Worm (Caenorhabditis elegans) whole organism, young adult: ENCODE data around the gene srh-111.

Experiments used
- Y95B8A.8 ChIP-seq: fragments of 200-800 bp; sonication (Bioruptor generic); IDR thresholded peaks from 2 replicates; pipeline ENCODE4 v1.3.6; 2022; ENCODE audit warnings: missing genetic modification reagents, missing genetic modification characterization, missing compliant biosample characterization
- ceh-100 ChIP-seq: fragments of 200-800 bp; sonication (Bioruptor generic); IDR thresholded peaks from 2 replicates; pipeline ENCODE4 v1.3.6; 2022; ENCODE audit warnings: missing genetic modification reagents, missing genetic modification characterization, missing compliant biosample characterization
- lin-35 ChIP-seq, 3 experiments: fragments of 150-350 bp in 2 of 3; sonication (generic microtip) in 1 of 3; optimal IDR thresholded peaks; 2 replicates each; lab custom pipeline; 2014 to 2018; ENCODE audit warnings: missing biosample characterization in 3 of 3, missing genetic modification characterization in 3 of 3, missing genetic modification reagents in 3 of 3
- snpc-4 ChIP-seq, 5 experiments: fragments of 150-350 bp in 1 of 5; sonication (generic microtip) in 4 of 5; optimal IDR thresholded peaks; 2 replicates each; lab custom pipeline; 2014 to 2018; ENCODE audit warnings: missing genetic modification characterization in 5 of 5, missing biosample characterization in 3 of 5, antibody characterized with exemption in 2 of 5, mild to moderate bottlenecking in 2 of 5, missing compliant biosample characterization in 2 of 5, missing genotype in 2 of 5, moderate library complexity in 2 of 5, missing genetic modification reagents in 1 of 5
- xnd-1 ChIP-seq: sonication (generic microtip); optimal IDR thresholded peaks from 2 replicates; lab custom pipeline; 2016; ENCODE audit warnings: missing genotype, missing genetic modification reagents, missing genetic modification characterization, missing compliant biosample characterization

DNA sequence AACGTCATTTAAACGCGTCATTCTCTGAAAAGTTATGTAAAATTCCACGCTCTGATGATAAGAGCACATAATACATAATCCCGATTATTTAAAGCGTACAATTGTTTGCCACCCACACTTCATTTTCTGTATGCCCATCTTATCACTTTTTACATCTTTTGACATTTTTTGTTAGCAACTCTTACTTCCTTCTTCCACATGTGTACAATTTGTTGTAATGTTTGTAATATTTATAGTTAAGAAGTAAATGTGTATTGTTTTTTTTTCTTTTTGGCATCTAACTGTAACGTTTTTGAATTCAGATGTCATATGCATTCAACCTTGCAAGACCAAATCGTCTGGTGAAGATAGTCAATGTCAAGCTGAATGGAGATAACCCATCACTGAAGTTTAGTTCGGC lies 35.8 kb upstream of the srh-111 start, which contains the start of gene fbxa-136:
- TF ChIP-seq xnd-1 (tag; lab: Kevin White, UChicago) (no peak), Y95B8A.8 (GFP tag; lab: Robert Waterston, UW) (no peak), ceh-100 (no peak), lin-35 (GFP tag; optimal IDR thresholded peaks at IDR 0.05; lab: Kevin White, UChicago) (no peak), snpc-4 (GFP tag; optimal IDR thresholded peaks at IDR 0.05; lab: Kevin White, UChicago) (no peak), snpc-4 (tag; optimal IDR thresholded peaks at IDR 0.05; lab: Kevin White, UChicago) (no peak)
